Worm (Caenorhabditis elegans) whole organism, mixed stage, embryonic: ENCODE data around the gene scyl-1.

Experiments
- M03D4.4 ChIP-seq: sonication (generic microtip); optimal IDR thresholded peaks from 2 replicates; lab custom pipeline; 2017; ENCODE audit warnings: mild to moderate bottlenecking, missing genetic modification characterization, missing compliant biosample characterization
- blmp-1 ChIP-seq: fragments of 150-350 bp; optimal IDR thresholded peaks from 2 replicates; lab custom pipeline; 2014; ENCODE audit warnings: missing biosample characterization, missing genetic modification characterization
- ceh-39 ChIP-seq: fragments of 150-350 bp; optimal IDR thresholded peaks from 2 replicates; lab custom pipeline; 2014; ENCODE audit warnings: missing biosample characterization, missing genetic modification characterization
- ceh-43 ChIP-seq: fragments of 200-800 bp; sonication (Bioruptor generic); optimal IDR thresholded peaks from 2 replicates; lab custom pipeline; 2018; ENCODE audit warnings: mild to moderate bottlenecking, missing genetic modification characterization, moderate library complexity, missing compliant biosample characterization
- ceh-83 ChIP-seq: fragments of 200-800 bp; sonication (Bioruptor generic); optimal IDR thresholded peaks from 2 replicates; lab custom pipeline; 2018; ENCODE audit warnings: mild to moderate bottlenecking, missing genetic modification characterization, missing compliant biosample characterization
- ces-1 ChIP-seq: fragments of 150-350 bp; optimal IDR thresholded peaks from 2 replicates; lab custom pipeline; 2014; ENCODE audit warnings: missing biosample characterization, missing genetic modification reagents, missing genetic modification characterization
- cnd-1 ChIP-seq: fragments of 200-800 bp; sonication (Bioruptor generic); optimal IDR thresholded peaks from 2 replicates; lab custom pipeline; 2018; ENCODE audit warnings: mild to moderate bottlenecking, missing genetic modification characterization, missing compliant biosample characterization
- drap-1 ChIP-seq: fragments of 200-800 bp; sonication (Bioruptor generic); optimal IDR thresholded peaks from 3 replicates; lab custom pipeline; 2018; ENCODE audit warnings: mild to moderate bottlenecking, missing genetic modification characterization, missing compliant biosample characterization
- elt-1 ChIP-seq: sonication (generic microtip); optimal IDR thresholded peaks from 2 replicates; lab custom pipeline; 2017; ENCODE audit warnings: missing genetic modification characterization, mild to moderate bottlenecking, missing compliant biosample characterization, antibody characterized with exemption, moderate library complexity, borderline replicate concordance; ENCODE audit not compliant: insufficient read depth
- ham-2 ChIP-seq: fragments of 200-800 bp; sonication (Bioruptor generic); optimal IDR thresholded peaks from 2 replicates; lab custom pipeline; 2018; ENCODE audit warnings: mild to moderate bottlenecking, missing genetic modification characterization, missing compliant biosample characterization
- hlh-1 ChIP-seq: fragments of 150-350 bp; optimal IDR thresholded peaks from 2 replicates; lab custom pipeline; 2014; ENCODE audit warnings: missing biosample characterization, missing genetic modification reagents, missing genetic modification characterization
- lin-32 ChIP-seq: fragments of 200-800 bp; sonication (Bioruptor generic); optimal IDR thresholded peaks from 2 replicates; lab custom pipeline; 2018; ENCODE audit warnings: mild to moderate bottlenecking, missing genetic modification characterization, missing compliant biosample characterization
- mab-5 ChIP-seq: fragments of 150-350 bp; optimal IDR thresholded peaks from 2 replicates; lab custom pipeline; 2014; ENCODE audit warnings: missing biosample characterization, missing genetic modification characterization
- mep-1 ChIP-seq: fragments of 150-350 bp; optimal IDR thresholded peaks from 2 replicates; lab custom pipeline; 2017; ENCODE audit warnings: missing biosample characterization, missing genetic modification reagents, missing genetic modification characterization, inconsistent platforms
- nhr-12 ChIP-seq: fragments of 150-350 bp; optimal IDR thresholded peaks from 2 replicates; lab custom pipeline; 2014; ENCODE audit warnings: missing biosample characterization, missing genetic modification characterization
- nhr-2 ChIP-seq: fragments of 150-350 bp; optimal IDR thresholded peaks from 2 replicates; lab custom pipeline; 2014; ENCODE audit warnings: missing biosample characterization, missing genetic modification characterization
- nhr-237 ChIP-seq: fragments of 150-350 bp; optimal IDR thresholded peaks from 2 replicates; lab custom pipeline; 2014; ENCODE audit warnings: missing biosample characterization, missing genetic modification characterization
- nhr-76 ChIP-seq: sonication (generic microtip); optimal IDR thresholded peaks from 2 replicates; lab custom pipeline; 2017; ENCODE audit warnings: missing biosample characterization, missing genetic modification characterization
- pha-4 ChIP-seq: fragments of 150-350 bp; optimal IDR thresholded peaks from 2 replicates; lab custom pipeline; 2018; ENCODE audit warnings: missing biosample characterization, missing genetic modification reagents, missing genetic modification characterization
- sem-2 ChIP-seq: fragments of 200-800 bp; sonication (Bioruptor generic); optimal IDR thresholded peaks from 2 replicates; lab custom pipeline; 2018; ENCODE audit warnings: mild to moderate bottlenecking, missing genetic modification characterization, missing compliant biosample characterization
- snpc-4 ChIP-seq: fragments of 150-350 bp; optimal IDR thresholded peaks from 2 replicates; lab custom pipeline; 2014; ENCODE audit warnings: missing biosample characterization, missing genetic modification characterization
- sptf-1 ChIP-seq: sonication (generic microtip); optimal IDR thresholded peaks from 2 replicates; lab custom pipeline; 2017; ENCODE audit warnings: mild to moderate bottlenecking, missing genetic modification characterization, moderate library complexity, missing compliant biosample characterization
- tbx-8 ChIP-seq: fragments of 200-800 bp; sonication (Bioruptor generic); optimal IDR thresholded peaks from 2 replicates; lab custom pipeline; 2018; ENCODE audit warnings: mild to moderate bottlenecking, missing genetic modification characterization, moderate library complexity, missing compliant biosample characterization
- unc-39 ChIP-seq: fragments of 150-350 bp; optimal IDR thresholded peaks from 2 replicates; lab custom pipeline; 2014; ENCODE audit warnings: missing biosample characterization, missing genetic modification characterization
- unc-62 ChIP-seq: fragments of 150-350 bp; optimal IDR thresholded peaks from 2 replicates; lab custom pipeline; 2014; ENCODE audit warnings: missing biosample characterization, missing genetic modification reagents, missing genetic modification characterization
- zip-8 ChIP-seq: fragments of 150-350 bp; optimal IDR thresholded peaks from 2 replicates; lab custom pipeline; 2014; ENCODE audit warnings: missing biosample characterization, missing genetic modification characterization
- ztf-11 ChIP-seq: fragments of 150-350 bp; optimal IDR thresholded peaks from 2 replicates; lab custom pipeline; 2014; ENCODE audit warnings: missing biosample characterization, missing genetic modification characterization

scyl-1 gene

ce11 chrV:13046125-13047123, 4.9 kb upstream of the scyl-1 start:
- TF ChIP-seq zip-8 (tag; lab: Kevin White, UChicago) = no peak
- no peak for TF ChIP-seq ztf-11 (tag; lab: Kevin White, UChicago)
- TF ChIP-seq nhr-76 (tag; lab: Kevin White, UChicago) = no peak
- no peak for TF ChIP-seq M03D4.4 (tag; lab: Kevin White, UChicago)
- no peak for TF ChIP-seq mab-5
- TF ChIP-seq unc-62 (GFP tag; lab: Kevin White, UChicago) = no peak
- no peak for TF ChIP-seq nhr-12
- no peak for TF ChIP-seq drap-1 (GFP tag; lab: Kevin White, UChicago)
- no peak for TF ChIP-seq sem-2 (GFP tag; lab: Kevin White, UChicago)
- TF ChIP-seq pha-4 (tag; lab: Kevin White, UChicago) = no peak
- TF ChIP-seq tbx-8 (GFP tag; lab: Kevin White, UChicago) = no peak
- no peak for TF ChIP-seq lin-32 (GFP tag; lab: Kevin White, UChicago)
- no peak for TF ChIP-seq mep-1 (tag; lab: Kevin White, UChicago)
- no peak for TF ChIP-seq snpc-4 (tag; lab: Kevin White, UChicago)
- TF ChIP-seq hlh-1 (tag; lab: Kevin White, UChicago) = no peak
- TF ChIP-seq ceh-83 (GFP tag; lab: Kevin White, UChicago) = no peak

DNA sequence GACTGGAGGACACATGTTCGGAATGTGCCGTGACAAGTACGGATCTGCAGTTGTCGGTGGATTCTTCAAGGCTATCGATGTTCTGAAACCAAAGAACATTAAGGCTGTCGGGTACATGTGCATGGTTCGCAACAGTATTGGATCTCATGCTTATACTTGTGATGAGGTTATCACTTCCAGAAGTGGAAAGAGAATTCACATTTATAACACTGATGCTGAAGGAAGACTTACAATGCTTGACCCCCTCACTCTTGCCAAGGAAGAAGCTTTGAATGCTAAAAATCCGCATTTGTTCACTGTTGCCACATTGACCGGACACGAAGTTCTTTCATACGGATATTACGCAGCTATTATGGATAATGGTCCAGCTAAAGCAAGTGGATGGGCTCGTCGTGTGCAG, 3.5 kb upstream of the scyl-1 start:
- TF ChIP-seq unc-39 (tag; lab: Kevin White, UChicago) = no peak

- TF ChIP-seq M03D4.4 (tag; lab: Kevin White, UChicago) (no peak), snpc-4 (tag; lab: Kevin White, UChicago) (no peak), cnd-1 (tag; lab: Kevin White, UChicago) (no peak), mab-5 (no peak), ces-1 (GFP tag; lab: Kevin White, UChicago) (no peak), zip-8 (tag; lab: Kevin White, UChicago) (no peak), elt-1 (tag; lab: Kevin White, UChicago) (no peak), unc-39 (tag; lab: Kevin White, UChicago) (no peak), ztf-11 (tag; lab: Kevin White, UChicago) (no peak)
Measured at ce11 chrV:13043832-13044521, 2.5 kb upstream of the scyl-1 start.

DNA sequence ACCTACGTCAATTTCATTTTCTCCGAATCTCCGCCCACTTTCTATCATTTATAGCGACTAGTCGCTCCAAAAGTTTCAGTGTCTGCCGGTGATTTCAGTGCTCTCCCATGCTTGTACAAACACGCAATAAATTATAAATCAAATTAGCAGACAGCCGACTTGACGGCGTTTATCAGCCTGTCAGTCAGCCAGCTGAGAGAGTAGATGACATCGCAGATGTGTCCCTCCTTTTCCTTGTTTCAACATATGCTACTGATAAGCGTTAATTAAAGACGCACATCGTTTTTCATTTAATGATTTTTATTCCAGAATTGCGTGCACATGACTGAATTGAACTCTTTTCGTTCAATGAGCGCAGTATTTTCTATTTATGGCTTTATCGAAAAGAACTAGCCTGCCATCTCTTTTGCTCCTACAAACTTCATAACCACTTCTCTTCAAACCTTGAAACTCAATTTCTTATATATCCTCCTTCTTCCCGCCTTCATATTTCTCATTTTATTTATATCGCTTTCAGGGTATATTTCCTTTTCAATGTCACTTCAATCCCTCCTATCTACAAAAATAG, 1.8 kb upstream of the scyl-1 start, which contains the start of gene lap-2:
Gene lap-2, plus strand, starts transcription at position 518 of the 568 bp plus-strand sequence.
- TF ChIP-seq elt-1 (tag; lab: Kevin White, UChicago) (no peak), tbx-8 (GFP tag; lab: Kevin White, UChicago) (no peak), lin-32 (GFP tag; lab: Kevin White, UChicago) (no peak), zip-8 (tag; lab: Kevin White, UChicago) (no peak), unc-62 (GFP tag; lab: Kevin White, UChicago) (peak; percentile 71), ceh-83 (GFP tag; lab: Kevin White, UChicago) (no peak), snpc-4 (tag; lab: Kevin White, UChicago) (no peak)
- TF ChIP-seq, all 35 proteins: peak for 1

DNA sequence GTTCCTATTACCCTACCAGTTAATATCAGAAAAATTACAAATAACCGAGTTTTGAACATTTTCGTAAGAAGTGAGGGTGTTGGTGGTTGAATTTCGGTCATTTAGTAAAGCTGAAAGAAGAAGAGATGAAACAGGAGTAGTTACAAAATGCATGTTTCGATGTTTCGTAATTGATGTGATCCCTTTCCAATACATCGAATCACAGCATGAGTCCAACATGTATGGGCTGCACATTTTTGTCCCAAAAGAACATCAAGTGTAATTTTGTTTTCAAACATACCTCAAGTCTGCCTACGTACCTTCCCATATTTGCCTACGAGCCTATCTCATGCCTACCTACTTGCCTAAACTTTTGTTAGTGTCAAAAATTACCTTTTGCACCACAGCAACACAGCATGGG, 5.1 kb downstream of the scyl-1 start, which contains the start of gene W07G4.2:
Gene W07G4.2, minus strand, starts transcription at position 101 of the 400 bp plus-strand sequence.
- no peak for TF ChIP-seq ham-2 (GFP tag; lab: Kevin White, UChicago)
- no peak for TF ChIP-seq ceh-43 (GFP tag; lab: Kevin White, UChicago)
- TF ChIP-seq nhr-12 = no peak
- TF ChIP-seq ceh-39 (tag; lab: Kevin White, UChicago) = no peak
- TF ChIP-seq mab-5 = no peak
- TF ChIP-seq mep-1 (tag; lab: Kevin White, UChicago) = no peak
- TF ChIP-seq ztf-11 (tag; lab: Kevin White, UChicago) = no peak
- no peak for TF ChIP-seq elt-1 (tag; lab: Kevin White, UChicago)
- TF ChIP-seq sptf-1 (tag; lab: Kevin White, UChicago) = no peak
- TF ChIP-seq nhr-2 (tag; lab: Kevin White, UChicago) = no peak
- no peak for TF ChIP-seq unc-39 (tag; lab: Kevin White, UChicago)
- no peak for TF ChIP-seq nhr-237 (tag; lab: Kevin White, UChicago)
- TF ChIP-seq blmp-1 = no peak
- TF ChIP-seq tbx-8 (GFP tag; lab: Kevin White, UChicago) = no peak
